Worm (Caenorhabditis elegans): ENCODE results near the gene F57B9.3.

The F57B9.3 gene

ce11 chrIII:6903056-6903977, 36.3 kb upstream of the F57B9.3 start, which contains the start of the genes brc-2 and T07E3.3:
Gene brc-2 (minus strand): TSS chrIII:6903106.
Gene T07E3.3 (plus strand): TSS chrIII:6903877.
- peak; percentile 41 for TF ChIP-seq ceh-43 (GFP tag; optimal IDR thresholded peaks at IDR 0.05)
- no peak for TF ChIP-seq ceh-39 (tag; optimal IDR thresholded peaks at IDR 0.05)
- TF ChIP-seq tbx-8 (GFP tag; optimal IDR thresholded peaks at IDR 0.05) = no peak
- peak; percentile 86 for TF ChIP-seq ces-1 (GFP tag; optimal IDR thresholded peaks at IDR 0.05)
- TF ChIP-seq hlh-1 (tag; optimal IDR thresholded peaks at IDR 0.05) = no peak
- TF ChIP-seq blmp-1 (tag; optimal IDR thresholded peaks at IDR 0.05) = no peak
- no peak for TF ChIP-seq nhr-237 (tag; optimal IDR thresholded peaks at IDR 0.05)
- TF ChIP-seq mab-5 (tag; optimal IDR thresholded peaks at IDR 0.05) = no peak

ce11 chrIII:6904468-6904867, 35.2 kb upstream of the F57B9.3 start:
- no peak for TF ChIP-seq elt-3 (tag; optimal IDR thresholded peaks at IDR 0.05)
- no peak for TF ChIP-seq ztf-11 (tag; optimal IDR thresholded peaks at IDR 0.05)
- TF ChIP-seq sptf-1 (tag; optimal IDR thresholded peaks at IDR 0.05) = no peak
- no peak for TF ChIP-seq nhr-28 (tag; optimal IDR thresholded peaks at IDR 0.05)
- no peak for TF ChIP-seq drap-1 (GFP tag; optimal IDR thresholded peaks at IDR 0.05)
- TF ChIP-seq unc-62 (GFP tag; optimal IDR thresholded peaks at IDR 0.05) = no peak

ce11 chrIII:6906409-6906808, 33.2 kb upstream of the F57B9.3 start, which contains the start of gene T07E3.2:
Gene T07E3.2 (plus strand): TSS chrIII:6906709.
- TF ChIP-seq lin-32 (GFP tag; optimal IDR thresholded peaks at IDR 0.05) = no peak
- TF ChIP-seq nhr-76 (tag; optimal IDR thresholded peaks at IDR 0.05) = no peak
- TF ChIP-seq unc-120 (tag; optimal IDR thresholded peaks at IDR 0.05; ENCODE audit: poor library complexity, severe bottlenecking) = no peak
- no peak for TF ChIP-seq lin-13 (tag; optimal IDR thresholded peaks at IDR 0.05)
- TF ChIP-seq unc-62 (GFP tag; optimal IDR thresholded peaks at IDR 0.05) = no peak
- no peak for TF ChIP-seq ztf-11 (tag; optimal IDR thresholded peaks at IDR 0.05)
- TF ChIP-seq drap-1 (GFP tag; optimal IDR thresholded peaks at IDR 0.05) = no peak
- no peak for TF ChIP-seq sptf-1 (tag; optimal IDR thresholded peaks at IDR 0.05)
- no peak for TF ChIP-seq mls-2 (tag; optimal IDR thresholded peaks at IDR 0.05)
- TF ChIP-seq bed-3 (GFP tag; optimal IDR thresholded peaks at IDR 0.05) = no peak
- TF ChIP-seq nhr-2 (tag; optimal IDR thresholded peaks at IDR 0.05) = no peak
- TF ChIP-seq mab-5 (tag; optimal IDR thresholded peaks at IDR 0.05) = no peak

- TF ChIP-seq zip-8 (tag; optimal IDR thresholded peaks at IDR 0.05) = no peak
Measured at ce11 chrIII:6912381-6912780, 27.2 kb upstream of the F57B9.3 start, which contains the start of gene pdf-1. Gene pdf-1 (minus strand): TSS chrIII:6912481.

ce11 chrIII:6914840-6915239, 24.8 kb upstream of the F57B9.3 start:
- no peak for TF ChIP-seq lin-32 (GFP tag; optimal IDR thresholded peaks at IDR 0.05)
- no peak for TF ChIP-seq bed-3 (GFP tag; optimal IDR thresholded peaks at IDR 0.05)
- no peak for TF ChIP-seq nhr-12 (tag; optimal IDR thresholded peaks at IDR 0.05)
- no peak for TF ChIP-seq sptf-1 (tag; optimal IDR thresholded peaks at IDR 0.05)
- no peak for TF ChIP-seq unc-120 (tag; optimal IDR thresholded peaks at IDR 0.05; ENCODE audit: poor library complexity, severe bottlenecking)
- TF ChIP-seq ces-1 (GFP tag; optimal IDR thresholded peaks at IDR 0.05) = peak; percentile 43

- TF ChIP-seq unc-62 (GFP tag; optimal IDR thresholded peaks at IDR 0.05) = no peak
- peak; percentile 38 for TF ChIP-seq hlh-1 (tag; optimal IDR thresholded peaks at IDR 0.05)
- peak; percentile 41 for TF ChIP-seq pha-4 (tag; optimal IDR thresholded peaks at IDR 0.05)
- no peak for TF ChIP-seq nhr-237 (tag; optimal IDR thresholded peaks at IDR 0.05)
Measured at ce11 chrIII:6928725-6929124, 10.9 kb upstream of the F57B9.3 start, which contains the start of gene flap-1. Gene flap-1 (minus strand): TSS chrIII:6928825.

ce11 chrIII:6929558-6930167, 10.0 kb upstream of the F57B9.3 start, which contains the start of gene inf-1:
Gene inf-1 (plus strand): TSS chrIII:6930134.
- TF ChIP-seq nhr-237 (tag; optimal IDR thresholded peaks at IDR 0.05) (peak; percentile 28), lin-13 (tag; optimal IDR thresholded peaks at IDR 0.05) (no peak), mls-2 (tag; optimal IDR thresholded peaks at IDR 0.05) (no peak), lsy-2 (tag; optimal IDR thresholded peaks at IDR 0.05) (peak; percentile 52)
